Worm (Caenorhabditis elegans) whole organism, late embryonic: ENCODE data around the gene amph-1.
"Not testable (repeated sequence)": the region's sequence is repeated elsewhere in the genome, so short reads cannot be mapped to it uniquely, and the experiment has no call there.

Experiments
- T23F11.4 ChIP-seq: fragments of 200-800 bp; sonication (Bioruptor generic); optimal IDR thresholded peaks from 2 replicates; lab custom pipeline; 2018; ENCODE audit warnings: mild to moderate bottlenecking, missing genetic modification characterization, missing compliant biosample characterization
- pros-1 ChIP-seq: fragments of 150-350 bp; optimal IDR thresholded peaks from 2 replicates; lab custom pipeline; 2014; ENCODE audit warnings: missing biosample characterization, missing genetic modification reagents, missing genetic modification characterization

- not testable (repeated sequence) for TF ChIP-seq T23F11.4, pros-1
Measured at ce11 chrIV:9595779-9596406, 51.8 kb downstream of the amph-1 start, which contains the start of the genes F27C8.3 and F27C8.2.
